Worm (Caenorhabditis elegans) whole organism, late embryonic: Measurements from ENCODE around the gene idpc-3.

Experiments
- ama-1 ChIP-seq: fragments of 150-350 bp; optimal IDR thresholded peaks from 2 replicates; lab custom pipeline; 2014
- ceh-24 ChIP-seq: sonication (generic microtip); optimal IDR thresholded peaks from 2 replicates; lab custom pipeline; 2016; ENCODE audit warnings: mild to moderate bottlenecking, missing genetic modification characterization, missing compliant biosample characterization
- ceh-48 ChIP-seq: sonication (generic microtip); optimal IDR thresholded peaks from 2 replicates; lab custom pipeline; 2016; ENCODE audit warnings: missing genetic modification characterization, inconsistent platforms, missing compliant biosample characterization
- dmd-4 ChIP-seq: sonication (generic microtip); optimal IDR thresholded peaks from 2 replicates; lab custom pipeline; 2016; ENCODE audit warnings: borderline replicate concordance, missing genetic modification characterization, missing compliant biosample characterization
- ets-4 ChIP-seq: sonication (generic microtip); optimal IDR thresholded peaks from 2 replicates; lab custom pipeline; 2016; ENCODE audit warnings: missing genetic modification characterization, missing compliant biosample characterization
- fkh-10 ChIP-seq: fragments of 150-350 bp; optimal IDR thresholded peaks from 2 replicates; lab custom pipeline; 2014; ENCODE audit warnings: missing biosample characterization, missing genetic modification reagents, missing genetic modification characterization
- nhr-11 ChIP-seq: fragments of 150-350 bp; optimal IDR thresholded peaks from 2 replicates; lab custom pipeline; 2014; ENCODE audit warnings: missing biosample characterization, missing genetic modification characterization
- pha-4 ChIP-seq: fragments of 150-350 bp; optimal IDR thresholded peaks from 2 replicates; lab custom pipeline; 2018; ENCODE audit warnings: missing biosample characterization, missing genetic modification reagents, missing genetic modification characterization
- pqm-1 ChIP-seq: sonication (generic microtip); optimal IDR thresholded peaks from 2 replicates; lab custom pipeline; 2016; ENCODE audit warnings: missing genetic modification characterization, missing compliant biosample characterization
- sdc-2 ChIP-seq: sonication (generic microtip); optimal IDR thresholded peaks from 2 replicates; lab custom pipeline; 2016; ENCODE audit warnings: missing genotype, missing genetic modification characterization, missing compliant biosample characterization
- unc-3 ChIP-seq, 2 experiments: fragments of 200-800 bp in 1 of 2; sonication (Bioruptor generic) in 1 of 2; sonication (generic microtip) in 1 of 2; conservative IDR thresholded peaks in 1 of 2; optimal IDR thresholded peaks in 1 of 2; 2 replicates each; pipeline versions ENCODE4 v1.3.6 to Lab custom; 2016 to 2022; ENCODE audit warnings: missing compliant biosample characterization in 2 of 2, missing genetic modification characterization in 2 of 2, missing genetic modification reagents in 1 of 2

ce11 chrV:9583323-9583644 is 45.7 kb downstream of the idpc-3 start, which contains the start of gene K09G1.1:
- TF ChIP-seq fkh-10 (GFP tag; lab: Kevin White, UChicago) (no peak), ceh-48 (no peak), ceh-24 (tag; lab: Kevin White, UChicago) (no peak), pha-4 (tag; lab: Kevin White, UChicago) (no peak), sdc-2 (no peak), pqm-1 (tag; lab: Kevin White, UChicago) (no peak), nhr-11 (tag; lab: Kevin White, UChicago) (no peak), ama-1 (lab: Kevin White, UChicago) (no peak), ets-4 (tag; lab: Kevin White, UChicago) (no peak), dmd-4 (tag; lab: Kevin White, UChicago) (no peak), unc-3 (GFP tag; conservative IDR thresholded peaks at IDR 0.05; lab: Robert Waterston, UW) (no peak), unc-3 (tag; optimal IDR thresholded peaks at IDR 0.05; lab: Kevin White, UChicago) (no peak)
